Worm (Caenorhabditis elegans) whole organism, late embryonic: ENCODE measurements around the gene knl-3.

Experiments used
- ama-1 ChIP-seq: fragments of 150-350 bp; optimal IDR thresholded peaks from 2 replicates; lab custom pipeline; 2014
- ceh-9 ChIP-seq: sonication (generic microtip); optimal IDR thresholded peaks from 2 replicates; lab custom pipeline; 2016; ENCODE audit warnings: mild to moderate bottlenecking, missing genetic modification characterization, inconsistent platforms, missing compliant biosample characterization
- dve-1 ChIP-seq: sonication (generic microtip); optimal IDR thresholded peaks from 2 replicates; lab custom pipeline; 2017; ENCODE audit warnings: antibody characterized with exemption, mild to moderate bottlenecking, missing genetic modification characterization, missing compliant biosample characterization
- elt-2 ChIP-seq: sonication (generic microtip); optimal IDR thresholded peaks from 2 replicates; lab custom pipeline; 2016; ENCODE audit warnings: missing genetic modification reagents, missing genetic modification characterization, missing compliant biosample characterization
- gmeb-2 ChIP-seq: sonication (generic microtip); optimal IDR thresholded peaks from 2 replicates; lab custom pipeline; 2016; ENCODE audit warnings: missing genetic modification characterization, inconsistent platforms, missing compliant biosample characterization
- hlh-13 ChIP-seq: fragments of 200-800 bp; sonication (Bioruptor generic); optimal IDR thresholded peaks from 2 replicates; lab custom pipeline; 2018; ENCODE audit warnings: mild to moderate bottlenecking, missing genetic modification characterization, missing compliant biosample characterization
- hlh-6 ChIP-seq: sonication (generic microtip); optimal IDR thresholded peaks from 2 replicates; lab custom pipeline; 2016; ENCODE audit warnings: missing genotype, missing genetic modification characterization, missing compliant biosample characterization
- hlh-8 ChIP-seq: sonication (generic microtip); optimal IDR thresholded peaks from 2 replicates; lab custom pipeline; 2016; ENCODE audit warnings: missing genotype, missing genetic modification characterization, missing compliant biosample characterization
- madf-2 ChIP-seq: sonication (generic microtip); optimal IDR thresholded peaks from 2 replicates; lab custom pipeline; 2017; ENCODE audit warnings: missing genetic modification characterization, missing compliant biosample characterization
- pha-4 ChIP-seq: fragments of 150-350 bp; optimal IDR thresholded peaks from 2 replicates; lab custom pipeline; 2018; ENCODE audit warnings: missing biosample characterization, missing genetic modification reagents, missing genetic modification characterization
- sox-2 ChIP-seq: fragments of 200-800 bp; sonication (Bioruptor generic); IDR thresholded peaks from 2 replicates; pipeline ENCODE4 v1.3.6; 2022; ENCODE audit warnings: missing genetic modification reagents, missing genetic modification characterization, missing compliant biosample characterization
- sox-4 ChIP-seq: sonication (generic microtip); optimal IDR thresholded peaks from 2 replicates; lab custom pipeline; 2017; ENCODE audit warnings: mild to moderate bottlenecking, missing genetic modification characterization, inconsistent platforms, missing compliant biosample characterization
- tbx-2 ChIP-seq: sonication (generic microtip); optimal IDR thresholded peaks from 2 replicates; lab custom pipeline; 2016; ENCODE audit warnings: missing genetic modification characterization, missing compliant biosample characterization
- zip-5 ChIP-seq: sonication (generic microtip); optimal IDR thresholded peaks from 2 replicates; lab custom pipeline; 2016; ENCODE audit warnings: missing genetic modification characterization, missing compliant biosample characterization

DNA sequence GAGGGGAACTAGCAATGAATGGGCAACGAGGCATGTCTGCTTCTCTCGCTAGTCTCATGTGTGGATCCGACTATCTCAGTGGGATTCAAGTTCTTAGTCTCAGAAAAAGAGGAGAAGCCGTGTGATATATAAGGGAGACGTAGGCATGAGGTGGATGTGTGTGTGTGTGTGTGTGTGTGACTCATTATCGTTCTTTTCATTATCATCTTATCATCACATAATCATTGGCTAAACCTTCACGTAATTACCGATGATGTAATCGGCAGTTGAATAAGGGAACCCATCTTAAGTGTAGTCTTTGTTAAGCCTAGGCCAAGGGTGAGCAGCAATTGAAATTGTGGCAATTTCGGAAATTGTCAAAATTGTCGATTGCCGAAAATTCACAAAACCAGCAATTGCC, 39.0 kb upstream of the knl-3 start, which contains the start of gene Y32G9B.1:
- TF ChIP-seq hlh-8 (tag; lab: Kevin White, UChicago) (no peak), hlh-13 (GFP tag; lab: Kevin White, UChicago) (no peak), elt-2 (tag; lab: Kevin White, UChicago) (peak; percentile 29), gmeb-2 (tag; lab: Kevin White, UChicago) (no peak), sox-4 (tag; lab: Kevin White, UChicago) (no peak), tbx-2 (tag; lab: Kevin White, UChicago) (no peak), hlh-6 (tag; lab: Kevin White, UChicago) (no peak), dve-1 (no peak), sox-2 (GFP tag; lab: Robert Waterston, UW) (no peak), zip-5 (tag; lab: Kevin White, UChicago) (no peak), ama-1 (lab: Kevin White, UChicago) (no peak), madf-2 (tag; lab: Kevin White, UChicago) (no peak), ceh-9 (tag; lab: Kevin White, UChicago) (no peak), pha-4 (no peak)
